Fruit fly (Drosophila melanogaster) whole organism, wandering third instar larva: Measurements from ENCODE around the gene U4-U6-60K.

Source experiments
- CrebA ChIP-seq: fragments of 200-800 bp; sonication (Bioruptor generic); optimal IDR thresholded peaks from 2 replicates; lab custom pipeline; 2016; ENCODE audit warnings: missing biosample characterization, mild to moderate bottlenecking, missing genetic modification characterization, borderline replicate concordance
- Dfd ChIP-seq: fragments of >200 bp; optimal IDR thresholded peaks from 2 replicates; lab custom pipeline; 2017; ENCODE audit warnings: missing biosample characterization, missing genetic modification characterization
- N ChIP-seq: fragments of >200 bp; optimal IDR thresholded peaks from 2 replicates; lab custom pipeline; 2018; ENCODE audit warnings: missing biosample characterization, missing external identifiers, missing genetic modification characterization
- br ChIP-seq: fragments of 200-800 bp; sonication (Bioruptor generic); optimal IDR thresholded peaks from 2 replicates; lab custom pipeline; 2016; ENCODE audit warnings: missing biosample characterization, missing genetic modification characterization
- pan ChIP-seq: fragments of >200 bp; optimal IDR thresholded peaks from 2 replicates; lab custom pipeline; 2017

DNA sequence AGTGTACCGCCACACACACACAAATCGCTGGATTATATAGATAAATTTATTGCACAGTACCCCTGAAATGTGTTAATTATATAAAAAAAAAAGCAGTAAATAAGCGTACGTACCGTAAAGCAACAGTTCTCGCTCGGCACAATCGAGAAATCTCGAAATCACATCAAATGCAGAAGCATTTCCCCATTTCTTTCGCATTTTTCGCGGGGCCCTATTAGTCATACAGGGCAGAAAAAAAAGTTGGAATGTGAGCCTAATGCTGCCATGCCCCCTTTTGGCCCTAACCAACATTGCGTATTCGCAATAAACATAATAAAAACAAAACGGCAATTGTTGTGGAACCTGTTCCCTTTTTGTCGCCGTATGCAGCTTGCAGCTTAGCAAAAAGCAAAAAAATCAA lies 20.0 kb upstream of the U4-U6-60K start:
- no peak for TF ChIP-seq CrebA
- no peak for TF ChIP-seq br (GFP tag; lab: Kevin White, UChicago)
- no peak for TF ChIP-seq pan (lab: Kevin White, UChicago)
- TF ChIP-seq N (GFP tag; lab: Kevin White, UChicago): no peak
- TF ChIP-seq Dfd (GFP tag; lab: Kevin White, UChicago): no peak
